Worm (Caenorhabditis elegans) whole organism, L4/young adult: Measurements from ENCODE around the gene gly-5.

ENCODE experiments used
- dao-5 ChIP-seq: sonication (generic microtip); optimal IDR thresholded peaks from 2 replicates; lab custom pipeline; 2016; ENCODE audit warnings: missing genotype, missing genetic modification characterization, moderate library complexity, missing compliant biosample characterization
- him-1 ChIP-seq: sonication (generic microtip); optimal IDR thresholded peaks from 2 replicates; lab custom pipeline; 2016; ENCODE audit warnings: missing genotype, missing genetic modification reagents, missing genetic modification characterization, missing compliant biosample characterization

DNA sequence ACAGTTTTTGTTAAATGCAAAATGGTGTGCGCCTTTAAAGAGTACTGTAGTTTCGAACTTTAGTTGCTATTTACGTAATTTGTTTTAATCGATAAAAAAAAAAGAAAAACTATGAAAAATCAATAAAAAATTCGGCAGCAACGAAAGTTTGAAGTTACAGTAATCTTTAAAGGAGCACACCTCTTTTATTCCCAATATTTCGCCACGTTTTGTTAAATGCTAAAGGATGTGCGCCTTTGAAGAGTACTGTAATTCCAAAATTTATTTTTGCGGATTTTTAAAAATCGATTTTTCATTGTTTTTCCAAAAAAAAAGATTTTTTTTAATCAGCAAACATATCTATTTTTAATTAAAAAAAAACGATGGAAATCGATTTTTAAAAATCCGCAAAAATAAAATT lies 13.5 kb upstream of the gly-5 start:
- no peak for TF ChIP-seq him-1 (tag; lab: Kevin White, UChicago)
- TF ChIP-seq dao-5 = no peak
